Fruit fly (Drosophila melanogaster) whole organism, wandering third instar larva: ENCODE measurements around the gene yellow-e2.

Experiments
- Abd-B ChIP-seq: fragments of >200 bp; optimal IDR thresholded peaks from 2 replicates; lab custom pipeline; 2017; ENCODE audit warnings: missing biosample characterization, missing genetic modification characterization
- CG32264 ChIP-seq: fragments of 200-800 bp; sonication (Bioruptor generic); optimal IDR thresholded peaks from 2 replicates; lab custom pipeline; 2016; ENCODE audit warnings: missing biosample characterization, missing genetic modification characterization
- CG9705 ChIP-seq: fragments of 200-800 bp; sonication (Bioruptor generic); optimal IDR thresholded peaks from 2 replicates; lab custom pipeline; 2018; ENCODE audit warnings: missing biosample characterization, mild to moderate bottlenecking, missing genetic modification characterization
- CrebA ChIP-seq: fragments of 200-800 bp; sonication (Bioruptor generic); optimal IDR thresholded peaks from 2 replicates; lab custom pipeline; 2016; ENCODE audit warnings: missing biosample characterization, mild to moderate bottlenecking, missing genetic modification characterization, borderline replicate concordance
- Dfd ChIP-seq: fragments of >200 bp; optimal IDR thresholded peaks from 2 replicates; lab custom pipeline; 2017; ENCODE audit warnings: missing biosample characterization, missing genetic modification characterization
- Dif ChIP-seq: fragments of 200-275, 200-300 bp; sonication (Bioruptor generic); optimal IDR thresholded peaks from 2 replicates; lab custom pipeline; 2018; ENCODE audit warnings: missing biosample characterization, missing genetic modification characterization; ENCODE audit not compliant: partially characterized antibody
- GATAd ChIP-seq: sonication (Bioruptor generic); optimal IDR thresholded peaks from 2 replicates; lab custom pipeline; 2016; ENCODE audit warnings: missing biosample characterization, missing genetic modification characterization
- HLH106 ChIP-seq: fragments of 200-800 bp; optimal IDR thresholded peaks from 3 replicates; lab custom pipeline; 2019; ENCODE audit warnings: missing biosample characterization, mild to moderate bottlenecking, missing genetic modification characterization, moderate library complexity
- Hnf4 ChIP-seq: fragments of 200-800 bp; sonication (Bioruptor generic); optimal IDR thresholded peaks from 2 replicates; lab custom pipeline; 2016; ENCODE audit warnings: missing biosample characterization, mild to moderate bottlenecking, missing genetic modification characterization
- Hr78 ChIP-seq: fragments of >200 bp; optimal IDR thresholded peaks from 2 replicates; lab custom pipeline; 2017; ENCODE audit warnings: missing biosample characterization, missing genetic modification characterization
- Hr83 ChIP-seq: fragments of 200-300 bp; sonication (Bioruptor generic); optimal IDR thresholded peaks from 2 replicates; lab custom pipeline; 2016; ENCODE audit warnings: missing biosample characterization, mild to moderate bottlenecking, missing genetic modification characterization, moderate library complexity; ENCODE audit not compliant: poor library complexity, severe bottlenecking
- Myc ChIP-seq: fragments of >200 bp; optimal IDR thresholded peaks from 2 replicates; lab custom pipeline; 2017
- N ChIP-seq: fragments of >200 bp; optimal IDR thresholded peaks from 2 replicates; lab custom pipeline; 2018; ENCODE audit warnings: missing biosample characterization, missing external identifiers, missing genetic modification characterization
- OdsH ChIP-seq: fragments of 200-800 bp; sonication (Bioruptor generic); optimal IDR thresholded peaks from 2 replicates; lab custom pipeline; 2016; ENCODE audit warnings: missing biosample characterization, mild to moderate bottlenecking, missing genetic modification characterization
- Rel ChIP-seq, 2 experiments: fragments of 200-800 bp; sonication (Bioruptor generic) in 1 of 2; optimal IDR thresholded peaks; 2 replicates in 1 of 2; 3 replicates in 1 of 2; lab custom pipeline; 2016 to 2019; ENCODE audit warnings: mild to moderate bottlenecking in 2 of 2, missing biosample characterization in 2 of 2, missing genetic modification characterization in 2 of 2, moderate library complexity in 1 of 2
- Sp1 ChIP-seq: fragments of 200-800 bp; sonication (Bioruptor generic); optimal IDR thresholded peaks from 3 replicates; lab custom pipeline; 2019; ENCODE audit warnings: missing biosample characterization, mild to moderate bottlenecking, missing genetic modification characterization, moderate library complexity
- Vsx2 ChIP-seq: fragments of 200-300, 225-300 bp; sonication (Bioruptor generic); optimal IDR thresholded peaks from 2 replicates; lab custom pipeline; 2018; ENCODE audit warnings: missing biosample characterization, missing genetic modification characterization; ENCODE audit not compliant: partially characterized antibody
- br ChIP-seq: fragments of 200-800 bp; sonication (Bioruptor generic); optimal IDR thresholded peaks from 2 replicates; lab custom pipeline; 2016; ENCODE audit warnings: missing biosample characterization, missing genetic modification characterization
- brk ChIP-seq: fragments of 200-800 bp; sonication (Bioruptor generic); optimal IDR thresholded peaks from 2 replicates; lab custom pipeline; 2016; ENCODE audit warnings: missing biosample characterization, mild to moderate bottlenecking, missing genetic modification characterization
- dl ChIP-seq, 2 experiments: fragments of 175-275, 200-275 bp in 1 of 2; fragments of 200-275 bp in 1 of 2; sonication (Bioruptor generic); optimal IDR thresholded peaks; lab custom pipeline; 2018; ENCODE audit warnings: mild to moderate bottlenecking in 2 of 2, missing biosample characterization in 2 of 2, missing genetic modification characterization in 2 of 2, moderate library complexity in 2 of 2; ENCODE audit not compliant: partially characterized antibody in 2 of 2, insufficient read depth in 1 of 2
- dsf ChIP-seq: sonication (Bioruptor generic); optimal IDR thresholded peaks from 2 replicates; lab custom pipeline; 2016; ENCODE audit warnings: missing biosample characterization, missing genetic modification characterization, borderline replicate concordance
- ey ChIP-seq: fragments of 200-800 bp; sonication (Bioruptor generic); optimal IDR thresholded peaks from 2 replicates; lab custom pipeline; 2016; ENCODE audit warnings: missing biosample characterization, missing genetic modification characterization
- foxo ChIP-seq, 2 experiments: fragments of 200-800 bp; sonication (Bioruptor generic); optimal IDR thresholded peaks; 2 replicates in 1 of 2; 3 replicates in 1 of 2; lab custom pipeline; 2016 to 2017; ENCODE audit warnings: missing biosample characterization in 2 of 2, missing genetic modification characterization in 2 of 2
- fru ChIP-seq: fragments of 200-800 bp; sonication (Bioruptor generic); optimal IDR thresholded peaks from 3 replicates; lab custom pipeline; 2016; ENCODE audit warnings: missing biosample characterization, mild to moderate bottlenecking, missing genetic modification characterization
- h ChIP-seq: fragments of 200-800 bp; sonication (Bioruptor generic); optimal IDR thresholded peaks from 3 replicates; lab custom pipeline; 2016; ENCODE audit warnings: missing biosample characterization, mild to moderate bottlenecking, missing genetic modification characterization
- jim ChIP-seq: fragments of 175-275, 200-325 bp; sonication (Bioruptor generic); optimal IDR thresholded peaks from 2 replicates; lab custom pipeline; 2016; ENCODE audit warnings: missing biosample characterization, mild to moderate bottlenecking, missing genetic modification characterization
- pan ChIP-seq: fragments of >200 bp; optimal IDR thresholded peaks from 2 replicates; lab custom pipeline; 2017
- psq ChIP-seq: fragments of 200-800 bp; sonication (Bioruptor generic); optimal IDR thresholded peaks from 3 replicates; lab custom pipeline; 2017; ENCODE audit warnings: missing biosample characterization, mild to moderate bottlenecking, missing genetic modification characterization, moderate library complexity
- rgr ChIP-seq: fragments of 200-800 bp; sonication (Bioruptor generic); optimal IDR thresholded peaks from 3 replicates; lab custom pipeline; 2016; ENCODE audit warnings: missing biosample characterization, mild to moderate bottlenecking, missing genetic modification characterization
- sv ChIP-seq: fragments of 200-800 bp; sonication (Bioruptor generic); optimal IDR thresholded peaks from 3 replicates; lab custom pipeline; 2016; ENCODE audit warnings: missing biosample characterization, missing genetic modification characterization
- tai ChIP-seq: sonication (Bioruptor generic); optimal IDR thresholded peaks from 2 replicates; lab custom pipeline; 2016; ENCODE audit warnings: missing biosample characterization, missing genetic modification characterization
- usp ChIP-seq: fragments of >200 bp; optimal IDR thresholded peaks from 2 replicates; lab custom pipeline; 2017; ENCODE audit warnings: missing biosample characterization, missing genetic modification characterization
- woc ChIP-seq: sonication (Bioruptor generic); optimal IDR thresholded peaks from 2 replicates; lab custom pipeline; 2016; ENCODE audit warnings: missing biosample characterization, mild to moderate bottlenecking, missing genetic modification characterization

yellow-e2 gene

DNA sequence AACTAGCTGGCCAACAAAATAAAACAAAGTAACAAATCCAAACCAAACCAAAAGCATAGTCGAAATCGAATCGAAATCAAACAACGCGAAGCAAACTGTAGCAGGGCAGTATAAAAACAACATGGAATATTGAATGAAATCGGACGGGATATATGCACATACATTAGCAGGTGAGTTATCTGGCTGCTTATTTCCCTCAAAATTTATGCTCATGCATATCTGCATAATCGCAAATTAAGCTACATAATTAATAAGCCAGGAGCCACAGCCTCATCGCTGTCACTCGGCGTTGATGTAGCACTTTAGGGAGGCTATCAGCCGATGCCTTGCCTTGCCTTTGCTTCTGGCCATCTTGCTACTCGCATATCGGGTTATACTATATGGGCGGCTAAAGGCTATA, 45.5 kb upstream of the yellow-e2 start:
- TF ChIP-seq foxo (GFP tag; optimal IDR thresholded peaks at IDR 0.05; lab: Kevin White, UChicago) (no peak), psq (GFP tag; lab: Kevin White, UChicago) (no peak), h (GFP tag; lab: Kevin White, UChicago) (no peak), Dfd (GFP tag; lab: Kevin White, UChicago) (no peak), ey (GFP tag; lab: Kevin White, UChicago) (no peak), pan (lab: Kevin White, UChicago) (no peak), dsf (GFP tag; lab: Kevin White, UChicago) (no peak), Abd-B (GFP tag; lab: Kevin White, UChicago) (no peak), Vsx2 (GFP tag; lab: Kevin White, UChicago) (no peak), tai (GFP tag; lab: Kevin White, UChicago) (no peak), CrebA (no peak), Dif (no peak), GATAd (GFP tag; lab: Kevin White, UChicago) (no peak), Hr83 (no peak), Hr78 (no peak), HLH106 (tag; lab: Kevin White, UChicago) (no peak)

DNA sequence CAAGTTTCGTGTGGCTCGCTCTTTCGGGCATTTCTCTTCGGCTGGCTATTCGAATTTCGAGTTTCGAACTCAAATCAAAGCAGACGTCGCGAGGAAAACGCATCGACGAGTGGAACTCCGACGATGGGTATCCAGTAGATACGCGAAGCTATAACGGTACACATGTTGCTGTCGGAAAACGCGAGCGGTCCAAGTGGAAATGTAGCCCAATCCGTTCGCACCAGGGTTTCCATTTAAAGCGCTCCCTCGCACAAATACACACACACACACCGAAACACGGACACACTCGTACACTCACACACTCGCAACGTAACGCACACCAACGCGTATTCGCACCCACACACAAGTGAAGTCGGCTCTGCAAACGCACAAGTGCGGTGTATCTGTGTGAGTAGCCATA, 43.5 kb upstream of the yellow-e2 start, which contains the start of gene side-IV:
Gene side-IV (plus strand): TSS at position 253 of the 400 bp plus-strand sequence.
- TF ChIP-seq Dfd (GFP tag; lab: Kevin White, UChicago) (peak; percentile 25), Myc (lab: Kevin White, UChicago) (no peak), N (GFP tag; lab: Kevin White, UChicago) (peak; percentile 27), CrebA (no peak)

DNA sequence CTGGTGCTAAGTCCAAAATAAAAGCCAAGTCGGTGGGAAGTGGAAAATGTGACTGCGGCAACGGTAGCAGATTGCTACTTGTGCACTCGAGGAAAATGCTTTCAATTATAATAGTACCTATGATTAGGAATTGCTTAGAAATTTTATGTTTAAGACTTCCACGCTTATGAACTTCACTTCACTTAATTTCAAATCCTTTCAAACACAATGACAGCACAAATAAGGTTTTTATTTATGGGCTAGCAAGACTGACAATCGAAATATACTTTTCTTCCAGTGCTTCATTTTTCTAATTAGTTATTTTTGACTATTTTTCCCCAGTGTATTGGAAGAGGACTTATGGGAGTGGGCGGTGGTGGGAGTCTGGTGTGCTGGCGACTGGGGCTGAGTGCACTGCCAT, 41.6 kb upstream of the yellow-e2 start:
- TF ChIP-seq sv (GFP tag; lab: Kevin White, UChicago): no peak
- TF ChIP-seq Rel (GFP tag; optimal IDR thresholded peaks at IDR 0.05; lab: Kevin White, UChicago): no peak
- no peak for TF ChIP-seq Rel (tag; optimal IDR thresholded peaks at IDR 0.05; lab: Kevin White, UChicago)
- no peak for TF ChIP-seq Sp1 (GFP tag; lab: Kevin White, UChicago)
- no peak for TF ChIP-seq CG9705 (GFP tag; lab: Kevin White, UChicago)
- no peak for TF ChIP-seq CG32264 (GFP tag; lab: Kevin White, UChicago)
- no peak for TF ChIP-seq jim (GFP tag; lab: Kevin White, UChicago)
- no peak for TF ChIP-seq brk (GFP tag; lab: Kevin White, UChicago)
- TF ChIP-seq ey (GFP tag; lab: Kevin White, UChicago): no peak
- no peak for TF ChIP-seq tai (GFP tag; lab: Kevin White, UChicago)
- no peak for TF ChIP-seq rgr
- no peak for TF ChIP-seq OdsH
- no peak for TF ChIP-seq Dif
- TF ChIP-seq N (GFP tag; lab: Kevin White, UChicago): no peak
- no peak for TF ChIP-seq woc (GFP tag; lab: Kevin White, UChicago)
- TF ChIP-seq Hr83: no peak
- no peak for TF ChIP-seq Dfd (GFP tag; lab: Kevin White, UChicago)
- TF ChIP-seq br (GFP tag; lab: Kevin White, UChicago): no peak
- TF ChIP-seq usp: no peak

DNA sequence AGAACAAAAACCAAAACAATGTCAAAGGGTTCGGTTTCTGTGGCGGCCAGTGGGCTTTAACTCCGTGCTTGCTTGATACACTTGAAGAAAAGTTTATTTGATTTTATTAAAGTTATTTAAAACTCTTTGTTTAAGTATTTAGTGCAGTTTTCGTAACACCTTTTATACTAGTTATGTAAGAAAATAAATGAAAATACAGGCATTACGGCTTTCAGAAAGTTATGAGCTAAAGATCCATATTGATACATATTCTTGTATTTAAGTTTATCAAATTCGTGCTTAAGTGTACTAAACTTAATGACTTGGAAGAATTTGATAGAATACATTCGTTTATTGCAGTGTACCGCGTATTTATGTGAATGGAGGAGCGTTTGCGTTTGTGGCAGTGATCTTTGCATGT, 39.7 kb upstream of the yellow-e2 start:
- TF ChIP-seq sv (GFP tag; lab: Kevin White, UChicago): peak; percentile 40
- TF ChIP-seq brk (GFP tag; lab: Kevin White, UChicago): no peak

DNA sequence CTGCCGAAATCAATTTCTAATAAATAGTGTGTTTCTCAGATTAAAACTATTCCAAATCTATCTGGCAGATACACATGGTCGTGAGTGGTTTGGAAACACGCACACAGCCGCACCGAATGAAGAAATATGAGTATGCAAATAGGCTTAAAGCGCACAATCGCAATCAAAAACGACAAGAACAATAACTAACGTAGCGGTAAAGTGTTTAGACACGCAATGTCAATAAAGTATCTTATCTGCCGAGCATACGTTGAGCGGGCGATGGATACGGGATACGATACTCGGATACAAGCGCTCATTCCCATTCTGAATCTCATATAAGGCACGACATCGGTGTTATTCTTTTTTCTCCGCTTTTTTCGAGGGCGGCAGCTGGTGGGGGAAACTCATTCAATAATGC, 39.2 kb upstream of the yellow-e2 start:
- TF ChIP-seq Hnf4 (GFP tag; lab: Kevin White, UChicago) (no peak), CG9705 (GFP tag; lab: Kevin White, UChicago) (no peak), Sp1 (GFP tag; lab: Kevin White, UChicago) (no peak), dl (GFP tag; optimal IDR thresholded peaks at IDR 0.05; lab: Kevin White, UChicago; ENCODE audit: insufficient read depth in 1 of 2, partially characterized antibody in 2 of 2) (no peak), jim (GFP tag; lab: Kevin White, UChicago) (no peak), Rel (GFP tag; optimal IDR thresholded peaks at IDR 0.05; lab: Kevin White, UChicago) (no peak), Rel (tag; optimal IDR thresholded peaks at IDR 0.05; lab: Kevin White, UChicago) (no peak), foxo (GFP tag; optimal IDR thresholded peaks at IDR 0.05; lab: Kevin White, UChicago) (no peak), dsf (GFP tag; lab: Kevin White, UChicago) (no peak), tai (GFP tag; lab: Kevin White, UChicago) (no peak), brk (GFP tag; lab: Kevin White, UChicago) (no peak), Abd-B (GFP tag; lab: Kevin White, UChicago) (no peak), N (GFP tag; lab: Kevin White, UChicago) (no peak), h (GFP tag; lab: Kevin White, UChicago) (no peak), fru (GFP tag; lab: Kevin White, UChicago) (no peak), Myc (lab: Kevin White, UChicago) (no peak), Dfd (GFP tag; lab: Kevin White, UChicago) (no peak), CrebA (no peak)
